Worm (Caenorhabditis elegans) whole organism, early embryonic: Measurements from ENCODE around the gene M05D6.5.

Source experiments
- F13C5.2 ChIP-seq: sonication (generic microtip); optimal IDR thresholded peaks from 2 replicates; lab custom pipeline; 2017; ENCODE audit warnings: mild to moderate bottlenecking, missing genetic modification characterization, inconsistent platforms, missing compliant biosample characterization
- aly-1 ChIP-seq: sonication (generic microtip); optimal IDR thresholded peaks from 2 replicates; lab custom pipeline; 2016; ENCODE audit warnings: missing genetic modification characterization, missing compliant biosample characterization
- ama-1 ChIP-seq: fragments of 150-350 bp; optimal IDR thresholded peaks from 2 replicates; lab custom pipeline; 2014
- ceh-36 ChIP-seq: sonication (generic microtip); optimal IDR thresholded peaks from 2 replicates; lab custom pipeline; 2016; ENCODE audit warnings: missing genetic modification characterization, inconsistent platforms, missing compliant biosample characterization
- flt-1 ChIP-seq: fragments of 200-800 bp; sonication (Bioruptor generic); IDR thresholded peaks from 2 replicates; pipeline ENCODE4 v1.3.6; 2022; ENCODE audit warnings: missing genetic modification characterization, missing compliant biosample characterization
- pes-1 ChIP-seq: fragments of 200-800 bp; sonication (Bioruptor generic); IDR thresholded peaks from 2 replicates; pipeline ENCODE4 v1.3.6; 2022; ENCODE audit warnings: missing genetic modification reagents, missing genetic modification characterization, missing compliant biosample characterization
- sea-1 ChIP-seq: fragments of 200-800 bp; sonication (Bioruptor generic); conservative IDR thresholded peaks from 2 replicates; pipeline ENCODE4 v1.3.6; 2022; ENCODE audit warnings: missing genetic modification characterization, missing compliant biosample characterization
- tbx-11 ChIP-seq: fragments of 200-800 bp; sonication (Bioruptor generic); IDR thresholded peaks from 2 replicates; pipeline ENCODE4 v1.3.6; 2022; ENCODE audit warnings: missing genetic modification characterization, missing compliant biosample characterization
- tra-4 ChIP-seq: sonication (generic microtip); optimal IDR thresholded peaks from 2 replicates; lab custom pipeline; 2017; ENCODE audit warnings: missing genetic modification characterization, missing compliant biosample characterization

DNA sequence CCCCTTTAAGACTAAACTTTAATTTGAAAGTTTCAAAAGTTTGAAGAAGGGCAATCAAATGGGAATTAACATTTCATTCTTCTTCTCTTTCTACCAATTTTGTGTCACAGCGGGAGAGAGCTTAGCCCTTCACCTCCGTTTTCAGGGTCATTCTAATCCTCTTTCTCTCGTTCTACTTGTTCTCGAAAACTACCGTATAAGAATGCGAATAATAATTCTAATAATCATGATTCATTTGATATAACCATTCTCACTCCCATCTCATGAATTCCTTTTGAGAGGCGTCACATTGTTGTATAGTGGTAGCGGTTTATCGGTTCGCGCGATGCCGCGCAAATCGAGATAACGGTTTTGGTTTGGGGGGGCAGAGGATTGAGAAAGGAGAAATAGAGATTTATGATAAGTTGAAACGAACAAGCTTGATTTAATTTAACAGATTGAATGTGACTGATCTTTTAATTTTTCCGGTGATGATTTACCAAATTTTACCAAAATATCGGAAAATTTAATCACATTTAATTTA, 47.2 kb upstream of the M05D6.5 start:
- TF ChIP-seq sea-1 (GFP tag; lab: Robert Waterston, UW) (no peak), ama-1 (lab: Kevin White, UChicago) (no peak), aly-1 (no peak), flt-1 (GFP tag; lab: Robert Waterston, UW) (no peak), F13C5.2 (tag; lab: Kevin White, UChicago) (no peak), tra-4 (tag; lab: Kevin White, UChicago) (no peak), pes-1 (GFP tag; lab: Robert Waterston, UW) (no peak), tbx-11 (GFP tag; lab: Robert Waterston, UW) (no peak), ceh-36 (tag; lab: Kevin White, UChicago) (no peak)
